Fruit fly (Drosophila melanogaster) whole organism, embryonic: ENCODE measurements around the gene park.

Experiments used
- Atf6 ChIP-seq: fragments of 200-800 bp; sonication (Bioruptor generic); IDR thresholded peaks from 2 replicates; pipeline ENCODE4 v1.3.6; 2022; ENCODE audit warnings: missing biosample characterization, missing genetic modification characterization
- Bgb ChIP-seq: fragments of 200-800 bp; sonication (Bioruptor generic); IDR thresholded peaks from 2 replicates; pipeline ENCODE4 v1.3.6; 2022; ENCODE audit warnings: missing biosample characterization, missing genetic modification characterization; ENCODE audit not compliant: partially characterized antibody
- CG1233 ChIP-seq: fragments of 200-800 bp; sonication (Bioruptor generic); optimal IDR thresholded peaks from 4 replicates; lab custom pipeline; 2018; ENCODE audit warnings: missing biosample characterization, mild to moderate bottlenecking, missing genetic modification characterization
- CG12659 ChIP-seq: fragments of 200-800 bp; sonication (Bioruptor generic); optimal IDR thresholded peaks from 3 replicates; lab custom pipeline; 2017; ENCODE audit warnings: mild to moderate bottlenecking, missing biosample characterization, missing genetic modification reagents, missing genetic modification characterization
- CG14441 ChIP-seq: fragments of 200-800 bp; sonication (Bioruptor generic); IDR thresholded peaks from 2 replicates; pipeline ENCODE4 v1.3.6; 2022; ENCODE audit warnings: missing biosample characterization, missing genetic modification characterization
- CG15011 ChIP-seq: fragments of 200-800 bp; sonication (Bioruptor generic); optimal IDR thresholded peaks from 3 replicates; lab custom pipeline; 2018; ENCODE audit warnings: missing biosample characterization, mild to moderate bottlenecking, missing genetic modification characterization
- CG17359 ChIP-seq: fragments of 200-800 bp; sonication (Bioruptor generic); optimal IDR thresholded peaks from 3 replicates; lab custom pipeline; 2018; ENCODE audit warnings: missing biosample characterization, mild to moderate bottlenecking, missing genetic modification characterization, moderate library complexity
- CG32532 ChIP-seq: fragments of 200-800 bp; sonication (Bioruptor generic); IDR thresholded peaks from 2 replicates; pipeline ENCODE4 v1.3.6; 2022; ENCODE audit warnings: missing biosample characterization, missing genetic modification characterization
- CG33557 ChIP-seq: fragments of 200-800 bp; sonication (Bioruptor generic); optimal IDR thresholded peaks from 2 replicates; lab custom pipeline; 2019; ENCODE audit warnings: missing biosample characterization, mild to moderate bottlenecking, missing genetic modification characterization, moderate library complexity
- CG34224 ChIP-seq: fragments of 200-800 bp; sonication (Bioruptor generic); IDR thresholded peaks from 3 replicates; pipeline ENCODE4 v1.3.6; 2022; ENCODE audit warnings: missing biosample characterization, missing genetic modification characterization; ENCODE audit not compliant: partially characterized antibody
- CG34376 ChIP-seq: fragments of 200-800 bp; sonication (Bioruptor generic); optimal IDR thresholded peaks from 2 replicates; lab custom pipeline; 2018; ENCODE audit warnings: missing biosample characterization, mild to moderate bottlenecking, missing genetic modification characterization
- CG34422 ChIP-seq: fragments of 200-800 bp; sonication (Bioruptor generic); IDR thresholded peaks from 3 replicates; pipeline ENCODE4 v1.3.6; 2022; ENCODE audit warnings: missing biosample characterization, missing genetic modification characterization
- CG3847 ChIP-seq: fragments of 200-800 bp; sonication (Bioruptor generic); IDR thresholded peaks from 2 replicates; pipeline ENCODE4 v1.3.6; 2022; ENCODE audit warnings: missing biosample characterization, missing genetic modification characterization
- CG42726 ChIP-seq: fragments of 200-800 bp; sonication (Bioruptor generic); IDR thresholded peaks from 2 replicates; pipeline ENCODE4 v1.3.6; 2022; ENCODE audit warnings: missing biosample characterization, missing genetic modification characterization; ENCODE audit not compliant: partially characterized antibody
- CG4328 ChIP-seq: fragments of 200-800 bp; sonication (Bioruptor generic); optimal IDR thresholded peaks from 3 replicates; lab custom pipeline; 2017; ENCODE audit warnings: missing biosample characterization, missing genetic modification reagents, missing genetic modification characterization
- CG4820 ChIP-seq: fragments of 200-800 bp; sonication (Bioruptor generic); optimal IDR thresholded peaks from 3 replicates; lab custom pipeline; 2016; ENCODE audit warnings: missing biosample characterization, missing genetic modification characterization
- CG5180 ChIP-seq: fragments of 200-800 bp; sonication (Bioruptor generic); optimal IDR thresholded peaks from 3 replicates; lab custom pipeline; 2017; ENCODE audit warnings: missing biosample characterization, missing genetic modification characterization, mild to moderate bottlenecking, moderate library complexity, missing genetic modification reagents
- CG7963 ChIP-seq: fragments of 200-800 bp; sonication (Bioruptor generic); IDR thresholded peaks from 3 replicates; pipeline ENCODE4 v1.3.6; 2022; ENCODE audit warnings: missing biosample characterization, missing genetic modification characterization; ENCODE audit not compliant: partially characterized antibody
- CG8290 ChIP-seq, 3 experiments: fragments of 200-800 bp; sonication (Bioruptor generic); optimal IDR thresholded peaks; 2 replicates each; lab custom pipeline; 2016 to 2019; ENCODE audit warnings: missing biosample characterization in 3 of 3, missing genetic modification characterization in 3 of 3, mild to moderate bottlenecking in 2 of 3, moderate library complexity in 1 of 3
- CG9932 ChIP-seq: fragments of 200-800 bp; sonication (Bioruptor generic); IDR thresholded peaks from 2 replicates; pipeline ENCODE4 v1.3.6; 2022; ENCODE audit warnings: missing biosample characterization, missing genetic modification characterization
- Camta ChIP-seq: fragments of 200-800 bp; sonication (Bioruptor generic); optimal IDR thresholded peaks from 2 replicates; lab custom pipeline; 2016; ENCODE audit warnings: missing biosample characterization, missing genetic modification characterization
- Dbx ChIP-seq: fragments of 200-800 bp; sonication (Bioruptor generic); IDR thresholded peaks from 3 replicates; pipeline ENCODE4 v1.3.6; 2022; ENCODE audit warnings: missing biosample characterization, missing genetic modification characterization
- Deaf1 ChIP-seq: fragments of 200-800 bp; optimal IDR thresholded peaks from 3 replicates; lab custom pipeline; 2019; ENCODE audit warnings: missing biosample characterization, mild to moderate bottlenecking, missing genetic modification characterization, moderate library complexity
- Ets65A ChIP-seq: fragments of 200-800 bp; sonication (Bioruptor generic); peaks from one replicate; lab custom pipeline; 2016; ENCODE audit warnings: missing biosample characterization, missing genetic modification characterization
- Jarid2 ChIP-seq: fragments of 200-800 bp; sonication (Bioruptor generic); optimal IDR thresholded peaks from 3 replicates; lab custom pipeline; 2017; ENCODE audit warnings: mild to moderate bottlenecking, missing biosample characterization, missing genetic modification reagents, missing genetic modification characterization
- Med ChIP-seq: fragments of 200-800 bp; sonication (Bioruptor generic); peaks from one replicate; lab custom pipeline; 2016; ENCODE audit warnings: missing biosample characterization, missing genetic modification characterization, mild to moderate bottlenecking, inconsistent platforms, moderate library complexity
- NFAT ChIP-seq: fragments of 200-800 bp; sonication (Bioruptor generic); IDR thresholded peaks from 2 replicates; pipeline ENCODE4 v1.3.6; 2022; ENCODE audit warnings: missing biosample characterization, missing genetic modification characterization
- Pdp1 ChIP-seq, 2 experiments: fragments of 200-800 bp; sonication (Bioruptor generic); optimal IDR thresholded peaks; 3 replicates each; lab custom pipeline; 2016; ENCODE audit warnings: missing biosample characterization in 2 of 2, missing genetic modification characterization in 2 of 2, mild to moderate bottlenecking in 1 of 2, moderate library complexity in 1 of 2
- Rfx ChIP-seq: fragments of 200-800 bp; sonication (Bioruptor generic); IDR thresholded peaks from 2 replicates; pipeline ENCODE4 v1.3.6; 2022; ENCODE audit warnings: missing biosample characterization, missing genetic modification characterization
- Six4 ChIP-seq: fragments of 200-800 bp; sonication (Bioruptor generic); optimal IDR thresholded peaks from 2 replicates; lab custom pipeline; 2016; ENCODE audit warnings: missing biosample characterization, missing genetic modification characterization
- amos ChIP-seq: fragments of 200-800 bp; sonication (Bioruptor generic); IDR thresholded peaks from 2 replicates; pipeline ENCODE4 v1.3.6; 2022; ENCODE audit warnings: missing biosample characterization, missing genetic modification characterization; ENCODE audit not compliant: partially characterized antibody
- cad ChIP-seq: fragments of >200 bp; optimal IDR thresholded peaks from 2 replicates; lab custom pipeline; 2017; ENCODE audit warnings: missing biosample characterization, missing genetic modification characterization
- caup ChIP-seq: fragments of 200-800 bp; sonication (Bioruptor generic); optimal IDR thresholded peaks from 3 replicates; lab custom pipeline; 2017; ENCODE audit warnings: missing biosample characterization, mild to moderate bottlenecking, missing genetic modification characterization, moderate library complexity; ENCODE audit not compliant: severe bottlenecking
- cg ChIP-seq: fragments of 200-800 bp; sonication (Bioruptor generic); optimal IDR thresholded peaks from 3 replicates; lab custom pipeline; 2019; ENCODE audit warnings: missing biosample characterization, mild to moderate bottlenecking, missing genetic modification characterization, moderate library complexity
- chinmo ChIP-seq: fragments of 200-800 bp; sonication (Bioruptor generic); IDR thresholded peaks from 4 replicates; pipeline ENCODE4 v1.3.6; 2022; ENCODE audit warnings: missing biosample characterization, missing genetic modification characterization; ENCODE audit not compliant: partially characterized antibody
- dimm ChIP-seq: fragments of 200-800 bp; sonication (Bioruptor generic); IDR thresholded peaks from 2 replicates; pipeline ENCODE4 v1.3.6; 2022; ENCODE audit warnings: missing biosample characterization, missing genetic modification characterization
- disco-r ChIP-seq: fragments of 200-800 bp; sonication (Bioruptor generic); optimal IDR thresholded peaks from 2 replicates; lab custom pipeline; 2016; ENCODE audit warnings: missing biosample characterization, missing genetic modification characterization
- ftz-f1 ChIP-seq: fragments of 200-800 bp; sonication (Bioruptor generic); optimal IDR thresholded peaks from 2 replicates; lab custom pipeline; 2016; ENCODE audit warnings: missing biosample characterization, missing genetic modification characterization
- gsb ChIP-seq: fragments of 200-800 bp; sonication (Bioruptor generic); IDR thresholded peaks from 2 replicates; pipeline ENCODE4 v1.3.6; 2022; ENCODE audit warnings: missing biosample characterization, missing genetic modification characterization
- ham ChIP-seq: fragments of 200-800 bp; sonication (Bioruptor generic); IDR thresholded peaks from 2 replicates; pipeline ENCODE4 v1.3.6; 2022; ENCODE audit warnings: missing biosample characterization, missing genetic modification characterization
- her ChIP-seq: fragments of 200-800 bp; sonication (Bioruptor generic); optimal IDR thresholded peaks from 2 replicates; lab custom pipeline; 2016; ENCODE audit warnings: missing biosample characterization, missing genetic modification characterization
- luna ChIP-seq: fragments of 200-800 bp; sonication (Bioruptor generic); optimal IDR thresholded peaks from 2 replicates; lab custom pipeline; 2016; ENCODE audit warnings: missing biosample characterization, missing genetic modification characterization
- nerfin-2 ChIP-seq: fragments of 200-800 bp; sonication (Bioruptor generic); IDR thresholded peaks from 2 replicates; pipeline ENCODE4 v1.3.6; 2022; ENCODE audit warnings: missing biosample characterization, missing genetic modification characterization; ENCODE audit not compliant: partially characterized antibody
- tx ChIP-seq: fragments of 200-800 bp; sonication (Bioruptor generic); optimal IDR thresholded peaks from 2 replicates; lab custom pipeline; 2016; ENCODE audit warnings: missing biosample characterization, missing genetic modification characterization
- unc-4 ChIP-seq: fragments of 200-800 bp; sonication (Bioruptor generic); IDR thresholded peaks from 2 replicates; pipeline ENCODE4 v1.3.6; 2022; ENCODE audit warnings: missing biosample characterization, missing genetic modification characterization; ENCODE audit not compliant: partially characterized antibody

Gene park

dm6 chr3L:21206486-21206885, 9.8 kb upstream of the park start (continued):
- TF ChIP-seq gsb (GFP tag; lab: Robert Waterston, UW): no peak
- TF ChIP-seq, all 482 proteins: peak for 21

dm6 chr3L:21205496-21205824, 8.8 kb upstream of the park start:
- TF ChIP-seq CG12659 (no peak), CG14441 (0 out of 2 replicates have a peak, but pooled peaks have one; percentile 10), CG34224 (peak; percentile 42; the same call in 1 of the 3 replicates), ham (no peak), Six4 (GFP tag; lab: Kevin White, UChicago) (no peak), CG34422 (GFP tag; lab: Robert Waterston, UW) (0 out of 3 replicates have a peak, but pooled peaks have one; percentile 13), Atf6 (GFP tag; lab: Robert Waterston, UW) (peak; percentile 45), Med (GFP tag; lab: Kevin White, UChicago) (peak; percentile 72), unc-4 (GFP tag; lab: Robert Waterston, UW) (0 out of 2 replicates have a peak, but pooled peaks have one; percentile 7), CG42726 (GFP tag; lab: Robert Waterston, UW) (peak; percentile 52; the same call in 1 of the 2 replicates), Ets65A (GFP tag; lab: Kevin White, UChicago) (peak; percentile 42), dimm (GFP tag; lab: Robert Waterston, UW) (no peak), CG3847 (no peak), CG32532 (peak; percentile 56), amos (GFP tag; lab: Robert Waterston, UW) (peak; percentile 39; the same call in 1 of the 2 replicates), nerfin-2 (GFP tag; lab: Robert Waterston, UW) (0 out of 2 replicates have a peak, but pooled peaks have one; percentile 22), chinmo (0 out of 4 replicates have a peak, but pooled peaks have one; percentile 93), CG9932 (GFP tag; lab: Robert Waterston, UW) (peak; percentile 39; the same call in 1 of the 2 replicates), Jarid2 (GFP tag; lab: Kevin White, UChicago) (peak; percentile 65), NFAT (GFP tag; lab: Robert Waterston, UW) (peak; percentile 50; the same call in 1 of the 2 replicates), Bgb (GFP tag; lab: Robert Waterston, UW) (peak; percentile 58; the same call in 1 of the 2 replicates), cg (GFP tag; lab: Kevin White, UChicago) (no peak), Dbx (0 out of 3 replicates have a peak, but pooled peaks have one; percentile 8), Rfx (GFP tag; lab: Robert Waterston, UW) (peak; percentile 47; the same call in 1 of the 2 replicates), CG7963 (GFP tag; lab: Robert Waterston, UW) (no peak), Deaf1 (tag; lab: Kevin White, UChicago) (peak; percentile 28), CG8290 (GFP tag; optimal IDR thresholded peaks at IDR 0.05; lab: Kevin White, UChicago) (no peak), CG8290 (tag; optimal IDR thresholded peaks at IDR 0.05; lab: Kevin White, UChicago) (peak in 1 of 2 experiments; percentile 43), tx (GFP tag; lab: Kevin White, UChicago) (no peak)
- TF ChIP-seq, all 482 proteins: peak for 20

dm6 chr3L:21204581-21205495, 8.2 kb upstream of the park start:
- TF ChIP-seq tx (GFP tag; lab: Kevin White, UChicago): no peak
- peak; percentile 5 for TF ChIP-seq CG1233 (GFP tag; lab: Kevin White, UChicago)
- peak; percentile 45 for TF ChIP-seq luna
- TF ChIP-seq ftz-f1: peak; percentile 72
- TF ChIP-seq CG17359 (tag; lab: Kevin White, UChicago): no peak
- TF ChIP-seq CG5180: no peak
- peak; percentile 77 for TF ChIP-seq CG34376 (GFP tag; lab: Kevin White, UChicago)
- TF ChIP-seq cad: no peak
- TF ChIP-seq Pdp1 (GFP tag; optimal IDR thresholded peaks at IDR 0.05; lab: Kevin White, UChicago): peak in 1 of 2 experiments; percentile 73
- TF ChIP-seq her (GFP tag; lab: Kevin White, UChicago): no peak
- TF ChIP-seq CG33557: peak; percentile 14
- TF ChIP-seq CG4820 (GFP tag; lab: Kevin White, UChicago): no peak
- no peak for TF ChIP-seq Camta (GFP tag; lab: Kevin White, UChicago)
- TF ChIP-seq CG4328 (GFP tag; lab: Kevin White, UChicago): peak; percentile 26
- TF ChIP-seq caup (GFP tag; lab: Kevin White, UChicago): peak; percentile 11
- no peak for TF ChIP-seq disco-r (GFP tag; lab: Kevin White, UChicago)
- peak; percentile 29 for TF ChIP-seq CG15011
